Worm (Caenorhabditis elegans) whole organism, late embryonic: ENCODE results near the gene lido-6.

Experiments used
- ceh-45 ChIP-seq: fragments of 200-800 bp; sonication (Bioruptor generic); IDR thresholded peaks from 2 replicates; pipeline ENCODE4 v1.3.6; 2022; ENCODE audit warnings: missing genetic modification reagents, missing genetic modification characterization, missing compliant biosample characterization
- elt-2 ChIP-seq: sonication (generic microtip); optimal IDR thresholded peaks from 2 replicates; lab custom pipeline; 2016; ENCODE audit warnings: missing genetic modification reagents, missing genetic modification characterization, missing compliant biosample characterization
- nfya-1 ChIP-seq: sonication (generic microtip); optimal IDR thresholded peaks from 2 replicates; lab custom pipeline; 2017; ENCODE audit warnings: missing genetic modification characterization, mild to moderate bottlenecking, missing compliant biosample characterization, antibody characterized with exemption, moderate library complexity
- nhr-11 ChIP-seq: fragments of 150-350 bp; optimal IDR thresholded peaks from 2 replicates; lab custom pipeline; 2014; ENCODE audit warnings: missing biosample characterization, missing genetic modification characterization
- nhr-232 ChIP-seq: sonication (generic microtip); optimal IDR thresholded peaks from 2 replicates; lab custom pipeline; 2016; ENCODE audit warnings: missing genetic modification characterization, missing compliant biosample characterization
- pha-4 ChIP-seq: fragments of 150-350 bp; optimal IDR thresholded peaks from 2 replicates; lab custom pipeline; 2018; ENCODE audit warnings: missing biosample characterization, missing genetic modification reagents, missing genetic modification characterization
- pqm-1 ChIP-seq: sonication (generic microtip); optimal IDR thresholded peaks from 2 replicates; lab custom pipeline; 2016; ENCODE audit warnings: missing genetic modification characterization, missing compliant biosample characterization
- tbx-2 ChIP-seq: sonication (generic microtip); optimal IDR thresholded peaks from 2 replicates; lab custom pipeline; 2016; ENCODE audit warnings: missing genetic modification characterization, missing compliant biosample characterization
- tbx-7 ChIP-seq: sonication (generic microtip); optimal IDR thresholded peaks from 2 replicates; lab custom pipeline; 2016; ENCODE audit warnings: missing genotype, missing genetic modification characterization, missing compliant biosample characterization
- unc-55 ChIP-seq: sonication (generic microtip); optimal IDR thresholded peaks from 2 replicates; lab custom pipeline; 2017; ENCODE audit warnings: missing biosample characterization, missing genetic modification reagents, missing genetic modification characterization

DNA sequence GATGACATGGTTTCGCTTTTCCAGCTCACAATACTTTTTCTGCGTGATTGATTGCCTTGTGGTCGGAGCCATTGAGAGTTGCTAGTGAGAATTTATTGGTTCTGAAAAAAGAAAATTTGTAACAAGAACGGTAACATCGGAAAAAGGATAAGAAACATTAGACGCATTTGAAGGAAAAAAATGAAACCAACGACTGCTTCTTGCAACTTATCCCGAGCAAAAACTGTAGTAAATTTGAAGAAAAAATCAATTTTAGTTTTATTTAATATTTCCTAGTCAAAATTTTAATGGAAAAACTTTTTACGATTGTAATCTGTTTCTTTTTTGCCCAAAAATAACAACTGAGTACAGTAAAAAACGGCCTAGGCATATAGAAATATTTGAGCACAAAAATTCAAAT lies 7.3 kb downstream of the lido-6 start, which contains the start of gene lido-4:
- TF ChIP-seq pha-4 (tag; lab: Kevin White, UChicago) (no peak), tbx-7 (tag; lab: Kevin White, UChicago) (no peak), nhr-232 (no peak), pqm-1 (tag; lab: Kevin White, UChicago) (no peak), ceh-45 (GFP tag; lab: Robert Waterston, UW) (no peak), unc-55 (GFP tag; lab: Kevin White, UChicago) (no peak), elt-2 (no peak), tbx-2 (tag; lab: Kevin White, UChicago) (no peak), nfya-1 (no peak), nhr-11 (tag; lab: Kevin White, UChicago) (no peak)
